Fruit fly (Drosophila melanogaster): ENCODE results near the gene tkv.
A peak's percentile ranks its signal among the peaks of the same experiment; 100 is the strongest.

Gene tkv

DNA sequence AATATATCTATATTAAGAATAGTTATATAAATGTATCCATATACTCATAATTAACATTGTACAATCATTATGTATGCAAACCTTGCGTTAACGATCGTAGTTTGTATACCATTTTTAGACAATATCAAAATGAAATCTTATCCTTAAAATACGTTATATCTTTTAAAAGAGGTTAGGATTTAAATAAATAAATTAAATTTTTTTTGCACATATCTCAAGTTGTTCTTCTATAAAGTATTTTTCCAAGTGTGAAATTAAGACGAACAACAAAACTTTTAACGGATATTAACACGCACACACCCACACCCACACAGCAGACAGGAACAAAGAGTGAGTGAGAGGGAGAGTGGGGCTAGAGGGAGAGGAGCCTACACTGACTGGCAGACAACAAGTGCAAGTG is 18.7 kb upstream of the tkv start:
- no peak for TF ChIP-seq EcR (GFP tag; optimal IDR thresholded peaks at IDR 0.05)
- no peak for TF ChIP-seq Dll (optimal IDR thresholded peaks at IDR 0.05)
- TF ChIP-seq usp (GFP tag; optimal IDR thresholded peaks at IDR 0.05) = no peak
- TF ChIP-seq CG8478 (optimal IDR thresholded peaks at IDR 0.05) = no peak
- no peak for TF ChIP-seq pan (optimal IDR thresholded peaks at IDR 0.05)
- no peak for TF ChIP-seq psq (optimal IDR thresholded peaks at IDR 0.05)

DNA sequence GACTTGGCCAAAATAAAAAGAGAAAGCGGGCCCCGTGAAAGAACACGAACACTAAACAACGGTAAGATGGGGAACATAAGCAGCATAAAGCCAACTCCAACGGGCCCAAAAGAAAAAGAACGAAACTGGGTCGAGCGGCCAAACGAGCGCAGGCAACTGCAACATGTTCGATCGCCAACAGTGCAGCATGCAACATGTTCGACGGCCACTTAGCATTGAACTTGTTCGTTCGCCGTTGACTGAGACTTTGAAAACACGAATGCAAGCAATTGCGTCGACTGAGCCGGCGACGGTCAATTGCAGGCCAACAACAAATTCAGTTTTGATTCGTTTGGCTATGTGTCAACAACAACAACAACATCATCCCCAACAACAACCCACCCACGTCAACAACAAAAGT is 17.5 kb upstream of the tkv start, which contains the start of gene vri:
vri (plus strand) TSS at position 224 of the 400 bp plus-strand sequence.
- TF ChIP-seq usp (GFP tag; optimal IDR thresholded peaks at IDR 0.05) = no peak
- no peak for TF ChIP-seq psq (optimal IDR thresholded peaks at IDR 0.05)
- no peak for TF ChIP-seq Dll (optimal IDR thresholded peaks at IDR 0.05)
- TF ChIP-seq EcR (GFP tag; optimal IDR thresholded peaks at IDR 0.05) = no peak
- no peak for TF ChIP-seq pan (optimal IDR thresholded peaks at IDR 0.05)
- no peak for TF ChIP-seq CG8478 (optimal IDR thresholded peaks at IDR 0.05)

DNA sequence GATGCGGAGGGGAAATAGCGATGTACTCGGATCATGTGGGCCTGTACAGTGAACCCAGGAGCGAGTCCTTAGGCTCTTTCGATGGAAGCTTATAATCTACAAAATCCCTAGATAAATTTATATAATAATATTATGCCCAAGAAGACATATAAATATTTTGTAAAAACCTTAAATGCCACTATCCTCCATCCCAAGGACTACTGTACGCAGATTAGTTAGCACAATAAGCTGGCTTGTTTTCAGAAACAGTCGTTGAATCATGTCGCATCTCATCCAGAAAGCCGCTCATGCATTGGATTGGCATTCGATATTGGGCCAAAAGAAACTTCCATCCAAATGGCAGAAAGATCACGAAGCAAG is 17.1 kb upstream of the tkv start:
- TF ChIP-seq usp (GFP tag; optimal IDR thresholded peaks at IDR 0.05) (no peak), Dll (optimal IDR thresholded peaks at IDR 0.05) (no peak), pan (optimal IDR thresholded peaks at IDR 0.05) (no peak), EcR (GFP tag; optimal IDR thresholded peaks at IDR 0.05) (no peak), psq (optimal IDR thresholded peaks at IDR 0.05) (no peak), CG8478 (optimal IDR thresholded peaks at IDR 0.05) (no peak)

DNA sequence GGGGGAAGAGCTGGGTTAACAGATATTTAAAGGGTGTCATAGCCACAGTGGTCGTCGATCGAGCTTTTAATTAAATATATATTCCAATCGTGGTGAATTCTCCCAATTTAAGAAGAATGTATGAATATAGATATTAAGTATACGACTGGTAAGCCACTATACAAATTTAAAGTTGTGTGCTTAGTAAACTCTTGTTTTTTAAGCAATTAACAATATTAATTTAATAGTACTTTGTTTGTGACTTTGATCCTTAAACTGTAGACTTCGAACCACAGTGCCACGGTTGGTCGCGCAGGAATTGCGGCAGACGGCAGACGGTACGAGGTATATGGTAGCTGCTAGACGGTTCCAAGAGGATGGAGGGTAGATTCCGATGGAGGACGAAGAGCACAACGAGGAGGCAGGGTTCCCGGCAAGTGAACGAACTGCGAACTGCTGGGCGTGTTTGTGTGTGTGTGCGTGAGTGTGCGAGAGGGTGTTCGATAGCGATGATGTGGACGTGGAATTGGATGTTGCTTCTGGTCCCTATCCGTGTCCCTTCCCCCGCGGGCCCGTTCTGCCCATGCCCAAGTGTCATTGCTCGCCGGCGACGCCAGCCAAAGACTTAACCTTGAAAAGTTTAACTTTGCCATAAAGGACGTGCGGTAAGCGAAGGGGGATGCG is 16.5 kb upstream of the tkv start:
- TF ChIP-seq pan (optimal IDR thresholded peaks at IDR 0.05) (no peak), EcR (GFP tag; optimal IDR thresholded peaks at IDR 0.05) (peak in 1 of 2 experiments; percentile 93), CG8478 (optimal IDR thresholded peaks at IDR 0.05) (no peak)

DNA sequence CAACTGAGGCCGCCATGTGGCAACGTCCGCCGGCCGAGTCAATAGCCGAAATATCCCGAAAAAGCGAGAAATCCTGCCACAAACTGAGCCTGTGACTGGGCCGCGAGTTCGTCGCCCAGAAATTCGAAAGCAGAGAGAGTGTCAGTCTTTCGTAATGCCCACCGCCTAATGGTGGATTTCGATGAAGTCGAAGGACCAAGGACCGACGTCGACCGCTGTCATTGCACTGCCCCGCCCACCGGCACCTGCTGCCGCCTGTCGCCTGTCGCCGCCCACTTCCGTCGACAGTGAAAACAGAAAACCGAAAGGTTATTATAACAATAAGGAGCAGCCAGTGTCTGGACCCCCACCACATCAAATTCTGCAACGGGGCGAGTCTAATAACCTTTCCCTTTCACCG is 15.4 kb upstream of the tkv start:
- TF ChIP-seq CG8478 (optimal IDR thresholded peaks at IDR 0.05) = no peak

DNA sequence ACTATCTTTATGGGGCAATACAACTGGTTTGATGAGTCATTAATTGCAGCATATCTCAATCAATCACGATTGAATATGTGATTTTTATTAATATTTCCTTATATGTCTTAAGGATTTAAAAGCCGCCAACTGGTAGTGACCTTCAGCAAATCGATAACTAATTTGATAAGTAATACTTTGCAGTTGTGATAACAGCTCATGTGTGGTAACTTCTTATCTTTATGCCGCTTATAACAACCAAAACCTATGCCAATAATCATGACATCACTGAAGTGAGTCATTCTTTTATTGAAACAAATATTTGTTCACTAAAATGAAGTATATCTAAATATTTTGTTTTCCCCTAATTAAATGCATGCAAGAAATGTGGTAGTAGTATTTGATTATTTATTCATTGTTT is 14.7 kb upstream of the tkv start:
- TF ChIP-seq psq (optimal IDR thresholded peaks at IDR 0.05) (no peak), EcR (GFP tag; optimal IDR thresholded peaks at IDR 0.05) (no peak), usp (GFP tag; optimal IDR thresholded peaks at IDR 0.05) (no peak), pan (optimal IDR thresholded peaks at IDR 0.05) (no peak), CG8478 (optimal IDR thresholded peaks at IDR 0.05) (no peak), Dll (optimal IDR thresholded peaks at IDR 0.05) (no peak)

DNA sequence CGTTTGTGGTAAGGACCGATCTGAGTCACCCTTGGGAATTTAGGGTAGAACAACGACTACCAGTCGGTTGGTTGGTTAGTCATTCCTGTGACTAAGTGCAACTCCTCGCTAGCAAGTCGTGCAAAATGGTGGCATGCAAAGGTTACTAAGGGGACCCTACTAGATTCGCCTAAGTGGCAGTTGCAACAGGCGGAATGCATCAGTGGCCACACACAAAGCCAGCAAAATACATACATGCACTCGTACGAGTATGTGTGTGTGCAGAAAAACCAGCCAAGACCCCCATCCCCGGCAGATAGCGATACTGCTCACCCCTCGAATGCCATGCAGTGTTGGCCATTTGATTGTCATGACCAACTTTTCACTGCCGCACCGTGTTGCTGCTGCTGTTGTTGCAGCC is 13.6 kb upstream of the tkv start:
- TF ChIP-seq psq (optimal IDR thresholded peaks at IDR 0.05) = no peak
- no peak for TF ChIP-seq pan (optimal IDR thresholded peaks at IDR 0.05)
- no peak for TF ChIP-seq usp (GFP tag; optimal IDR thresholded peaks at IDR 0.05)
- no peak for TF ChIP-seq CG8478 (optimal IDR thresholded peaks at IDR 0.05)
- TF ChIP-seq Dll (optimal IDR thresholded peaks at IDR 0.05) = no peak
- TF ChIP-seq EcR (GFP tag; optimal IDR thresholded peaks at IDR 0.05) = no peak

DNA sequence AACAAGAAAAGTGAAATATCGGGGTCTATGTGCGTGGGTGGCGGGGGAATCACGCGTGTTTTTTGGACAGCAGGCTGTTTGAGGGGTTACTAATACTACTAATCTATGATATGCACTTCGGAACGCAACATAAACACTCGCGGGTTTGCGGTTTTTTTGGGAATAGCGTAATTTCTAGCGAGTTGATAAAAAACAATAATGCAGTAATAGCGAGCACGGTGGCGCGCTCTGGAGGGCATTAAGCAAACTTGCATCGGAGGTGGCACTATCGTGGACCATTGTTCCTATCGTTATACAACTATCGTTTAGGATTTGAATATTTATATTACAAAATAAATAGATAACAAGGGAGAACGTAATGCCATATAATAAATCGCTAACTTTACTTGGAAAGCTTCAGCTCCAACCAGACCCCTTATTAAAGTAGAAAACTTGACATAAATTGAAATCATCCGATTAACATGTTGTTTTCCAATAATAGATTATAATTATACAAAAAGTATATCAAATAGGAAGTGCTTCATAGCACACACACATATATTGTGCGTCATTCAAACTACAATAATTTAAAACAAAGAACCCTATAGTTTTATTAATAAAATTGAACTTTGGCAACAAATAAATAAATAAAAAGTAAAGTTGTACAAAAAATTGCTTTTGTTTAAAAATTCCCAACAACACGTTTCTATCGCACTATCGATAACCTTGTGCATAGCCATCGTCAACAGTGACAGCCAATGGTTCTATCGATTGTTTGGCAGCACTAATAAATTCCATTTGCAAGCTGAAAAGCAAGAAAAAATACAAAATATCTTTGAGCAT is 7.3 kb upstream of the tkv start, which contains the start of the genes Nin and Bub1:
Nin (minus strand) TSS at position 240 of the 822 bp plus-strand sequence.
Bub1 (plus strand) TSS at position 557 of the 822 bp plus-strand sequence.
- TF ChIP-seq psq (optimal IDR thresholded peaks at IDR 0.05) (no peak), Dll (optimal IDR thresholded peaks at IDR 0.05) (no peak), CG8478 (optimal IDR thresholded peaks at IDR 0.05) (no peak), EcR (GFP tag; optimal IDR thresholded peaks at IDR 0.05) (no peak), pan (optimal IDR thresholded peaks at IDR 0.05) (no peak)

DNA sequence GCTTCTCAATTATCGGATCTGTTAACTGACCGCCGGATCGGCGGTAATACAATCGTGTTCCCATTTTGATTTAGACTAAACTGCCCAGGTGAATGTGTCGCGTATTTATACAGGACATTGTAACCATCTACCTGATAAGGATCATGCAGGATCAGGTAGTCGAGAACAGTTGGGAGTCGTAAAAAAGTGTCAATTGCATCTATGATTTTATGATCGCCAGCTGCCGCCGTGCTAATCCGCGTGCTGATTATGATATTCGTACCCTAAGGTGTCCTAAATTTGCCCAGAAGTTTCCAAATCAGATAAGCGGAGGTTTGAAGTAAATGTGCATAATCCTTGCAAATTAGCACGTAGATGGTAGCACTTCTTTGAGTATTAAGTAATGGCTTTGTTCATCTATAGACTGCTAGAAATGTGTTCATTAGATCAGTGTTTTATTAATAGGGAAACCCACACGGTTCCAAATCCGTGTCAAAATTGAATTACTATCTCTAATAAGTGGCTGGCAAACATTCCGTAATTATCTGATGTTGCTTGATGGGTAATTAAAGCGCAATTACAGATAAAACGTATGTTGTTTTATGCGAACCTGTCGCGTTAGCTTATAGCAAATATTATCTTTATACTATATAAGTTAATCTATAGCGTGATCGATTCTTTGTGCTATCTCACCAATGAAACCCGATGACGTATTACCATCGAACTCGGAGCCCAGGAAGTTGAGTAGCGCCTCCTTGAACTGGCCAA is 6.3 kb upstream of the tkv start:
- TF ChIP-seq pan (optimal IDR thresholded peaks at IDR 0.05) = no peak
- no peak for TF ChIP-seq EcR (GFP tag; optimal IDR thresholded peaks at IDR 0.05)
- no peak for TF ChIP-seq usp (GFP tag; optimal IDR thresholded peaks at IDR 0.05)
- no peak for TF ChIP-seq Dll (optimal IDR thresholded peaks at IDR 0.05)
- no peak for TF ChIP-seq psq (optimal IDR thresholded peaks at IDR 0.05)
- TF ChIP-seq CG8478 (optimal IDR thresholded peaks at IDR 0.05) = no peak

DNA sequence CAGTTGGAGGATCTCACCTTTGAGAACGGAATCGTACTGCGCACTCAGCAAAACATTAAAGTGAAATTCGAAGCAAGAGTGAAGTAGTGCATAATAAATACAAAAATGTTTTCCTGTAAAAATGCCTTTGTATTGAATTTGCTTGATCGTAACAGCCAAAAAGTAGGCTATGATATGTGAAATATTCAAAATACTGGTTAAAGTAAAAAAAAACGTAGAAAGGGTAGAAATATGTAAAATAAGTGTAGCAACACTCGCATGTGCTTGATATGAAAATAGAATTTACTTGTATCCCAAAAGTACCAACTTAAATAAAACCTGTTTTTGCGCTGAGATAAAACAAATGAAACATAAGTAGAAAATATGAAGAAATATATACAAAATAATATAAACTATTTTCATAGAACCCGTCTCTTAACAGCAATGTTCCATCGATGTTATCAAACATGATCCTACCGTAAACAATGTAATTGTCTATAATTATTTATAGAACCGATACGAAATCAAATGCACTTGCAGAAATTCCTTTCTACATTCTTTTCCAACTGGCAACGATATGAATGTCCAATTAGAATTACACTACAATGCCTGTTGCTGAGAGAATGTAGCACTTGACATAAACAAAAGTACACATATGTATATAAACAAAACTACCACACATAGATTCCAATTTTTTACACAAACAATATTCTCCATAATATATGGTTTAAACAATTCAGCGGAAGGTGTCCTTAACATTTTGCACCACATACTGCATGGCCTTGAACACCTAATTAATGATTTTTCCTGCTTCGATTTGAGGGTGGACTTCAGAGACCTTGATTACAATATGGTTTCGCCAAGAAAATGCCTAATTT is 741 bp downstream of the tkv start:
- no peak for TF ChIP-seq usp (GFP tag; optimal IDR thresholded peaks at IDR 0.05)
- TF ChIP-seq psq (optimal IDR thresholded peaks at IDR 0.05) = no peak
- TF ChIP-seq pan (optimal IDR thresholded peaks at IDR 0.05) = no peak

DNA sequence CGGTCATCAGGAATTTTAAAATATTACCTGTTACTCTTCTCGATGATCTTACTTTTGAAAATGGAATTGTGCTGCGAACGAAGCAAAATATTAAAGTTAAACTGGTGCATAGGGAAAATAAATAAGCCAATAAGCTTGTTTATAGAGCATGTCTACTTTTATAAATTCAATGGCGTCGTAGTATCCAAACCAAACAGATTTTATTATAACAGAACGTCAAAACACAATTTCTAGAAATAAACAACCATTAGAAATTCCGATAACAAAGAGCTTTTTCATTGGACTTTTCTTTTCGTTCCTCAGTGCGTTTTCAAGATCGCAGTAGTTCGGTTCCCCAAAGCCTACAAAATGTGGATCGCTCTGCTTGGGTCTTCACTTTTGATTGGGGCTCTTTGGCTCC is 3.0 kb downstream of the tkv start, which contains the start of gene Cyp4ac3:
Cyp4ac3 (plus strand) TSS at position 301 of the 400 bp plus-strand sequence.
- no peak for TF ChIP-seq CG8478 (optimal IDR thresholded peaks at IDR 0.05)
- TF ChIP-seq EcR (GFP tag; optimal IDR thresholded peaks at IDR 0.05) = no peak
- no peak for TF ChIP-seq pan (optimal IDR thresholded peaks at IDR 0.05)
- TF ChIP-seq usp (GFP tag; optimal IDR thresholded peaks at IDR 0.05) = no peak
- TF ChIP-seq Dll (optimal IDR thresholded peaks at IDR 0.05) = no peak
- TF ChIP-seq psq (optimal IDR thresholded peaks at IDR 0.05) = no peak
